In the genomic region with DNA sequence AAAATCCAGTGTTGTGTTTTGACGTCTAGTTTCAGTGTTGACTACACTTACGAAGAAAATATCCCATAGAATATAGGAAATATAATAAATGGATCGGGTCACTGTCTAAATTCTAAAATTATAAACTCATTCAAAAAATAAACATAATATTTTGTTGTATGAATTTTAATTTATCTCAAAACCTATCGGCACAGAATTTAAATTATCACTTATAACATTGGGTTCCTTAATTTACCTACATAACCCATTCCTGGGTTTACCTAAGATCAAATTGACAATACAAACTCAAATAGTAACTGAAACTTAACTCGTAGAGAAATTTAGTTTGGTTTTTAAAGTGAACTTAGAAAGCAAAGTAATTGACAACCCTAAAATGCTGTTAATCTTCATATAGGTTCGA, we compare ENCODE assay signal across 1 fruit fly cellular context.
TF ChIP-seq lines count a peak whose summit lies in the region.

No protein-coding gene starts in this region.

TF ChIP-seq in whole organism, embryonic, 481 proteins besides CTCF, POLR2A, EP300 and RAD21 (continued from another document):
- no peak for TF ChIP-seq ham (GFP tag; IDR thresholded peaks at IDR 0.05; lab: Robert Waterston, UW)
- TF ChIP-seq Tbp (GFP tag; optimal IDR thresholded peaks at IDR 0.05; lab: Kevin White, UChicago): no peak
- TF ChIP-seq p53 (GFP tag; optimal IDR thresholded peaks at IDR 0.05; lab: Kevin White, UChicago): no peak
- no peak for TF ChIP-seq zen2 (GFP tag; IDR thresholded peaks at IDR 0.05; lab: Robert Waterston, UW; ENCODE audit: partially characterized antibody)
- no peak for TF ChIP-seq usp (GFP tag; optimal IDR thresholded peaks at IDR 0.05; lab: Kevin White, UChicago)
- no peak for TF ChIP-seq caup (GFP tag; optimal IDR thresholded peaks at IDR 0.05; lab: Kevin White, UChicago; ENCODE audit: severe bottlenecking)
- peak; percentile 60 for TF ChIP-seq CG8924 (tag; optimal IDR thresholded peaks at IDR 0.05; lab: Kevin White, UChicago)
- peak; percentile 20 for TF ChIP-seq CG9437 (GFP tag; optimal IDR thresholded peaks at IDR 0.05; lab: Kevin White, UChicago)
- TF ChIP-seq sna (GFP tag; IDR thresholded peaks at IDR 0.05; lab: Robert Waterston, UW; ENCODE audit: partially characterized antibody): no peak
- no peak for TF ChIP-seq disco-r (GFP tag; optimal IDR thresholded peaks at IDR 0.05; lab: Kevin White, UChicago)
- no peak for TF ChIP-seq eyg (GFP tag; optimal IDR thresholded peaks at IDR 0.05; lab: Kevin White, UChicago)
- TF ChIP-seq wek (GFP tag; optimal IDR thresholded peaks at IDR 0.05; lab: Kevin White, UChicago): no peak
- TF ChIP-seq Awh (GFP tag; IDR thresholded peaks at IDR 0.05; lab: Robert Waterston, UW): no peak
- peak in 1 of 3 experiments; percentile 55 for TF ChIP-seq lola (GFP tag; optimal IDR thresholded peaks at IDR 0.05; lab: Kevin White, UChicago)
- no peak for TF ChIP-seq CG18619 (GFP tag; optimal IDR thresholded peaks at IDR 0.05; lab: Kevin White, UChicago)
- no peak for TF ChIP-seq Mes4 (GFP tag; optimal IDR thresholded peaks at IDR 0.05; lab: Kevin White, UChicago)
- peak; percentile 87 for TF ChIP-seq CG10267 (tag; optimal IDR thresholded peaks at IDR 0.05; lab: Kevin White, UChicago)
- TF ChIP-seq CG7987 (GFP tag; optimal IDR thresholded peaks at IDR 0.05; lab: Kevin White, UChicago): no peak
- TF ChIP-seq Hsf (GFP tag; optimal IDR thresholded peaks at IDR 0.05; lab: Kevin White, UChicago): peak; percentile 6
- TF ChIP-seq CG11696 (GFP tag; IDR thresholded peaks at IDR 0.05; lab: Robert Waterston, UW): no peak
- no peak for TF ChIP-seq Lpt (GFP tag; optimal IDR thresholded peaks at IDR 0.05; lab: Kevin White, UChicago)
- TF ChIP-seq CG4730 (GFP tag; IDR thresholded peaks at IDR 0.05; lab: Robert Waterston, UW): no peak
- no peak for TF ChIP-seq C15 (GFP tag; IDR thresholded peaks at IDR 0.05; lab: Robert Waterston, UW)
- no peak for TF ChIP-seq pita (GFP tag; optimal IDR thresholded peaks at IDR 0.05; lab: Kevin White, UChicago)
- TF ChIP-seq CG9797 (GFP tag; optimal IDR thresholded peaks at IDR 0.05; lab: Kevin White, UChicago): no peak
- TF ChIP-seq NC2β (GFP tag; optimal IDR thresholded peaks at IDR 0.05; lab: Kevin White, UChicago): no peak
- TF ChIP-seq trh (GFP tag; optimal IDR thresholded peaks at IDR 0.05; lab: Kevin White, UChicago): no peak
- no peak for TF ChIP-seq CG2129 (GFP tag; IDR thresholded peaks at IDR 0.05; lab: Robert Waterston, UW; ENCODE audit: partially characterized antibody)
- TF ChIP-seq CG6683 (GFP tag; optimal IDR thresholded peaks at IDR 0.05; lab: Kevin White, UChicago): no peak
- no peak for TF ChIP-seq CG12744 (GFP tag; optimal IDR thresholded peaks at IDR 0.05; lab: Kevin White, UChicago)
- no peak for TF ChIP-seq bigmax (GFP tag; optimal IDR thresholded peaks at IDR 0.05; lab: Kevin White, UChicago)
- no peak for TF ChIP-seq CG6654 (GFP tag; optimal IDR thresholded peaks at IDR 0.05; lab: Kevin White, UChicago)
- no peak for TF ChIP-seq CG17612 (GFP tag; IDR thresholded peaks at IDR 0.05; lab: Robert Waterston, UW)
- TF ChIP-seq bbx (GFP tag; IDR thresholded peaks at IDR 0.05; lab: Robert Waterston, UW; ENCODE audit: partially characterized antibody): no peak
- no peak for TF ChIP-seq Fer3 (tag; optimal IDR thresholded peaks at IDR 0.05; lab: Kevin White, UChicago)
- no peak for TF ChIP-seq CG2875 (GFP tag; optimal IDR thresholded peaks at IDR 0.05; lab: Kevin White, UChicago)
- peak; percentile 35 for TF ChIP-seq grau (tag; optimal IDR thresholded peaks at IDR 0.05; lab: Kevin White, UChicago)
- TF ChIP-seq Nf-YC (tag; optimal IDR thresholded peaks at IDR 0.05; lab: Kevin White, UChicago): no peak
- no peak for TF ChIP-seq da (GFP tag; optimal IDR thresholded peaks at IDR 0.05; lab: Kevin White, UChicago)
- TF ChIP-seq NfI (GFP tag; optimal IDR thresholded peaks at IDR 0.05; lab: Kevin White, UChicago): no peak
- TF ChIP-seq dmrt11E (tag; optimal IDR thresholded peaks at IDR 0.05; lab: Kevin White, UChicago): peak; percentile 51
- TF ChIP-seq CG1647 (GFP tag; optimal IDR thresholded peaks at IDR 0.05; lab: Kevin White, UChicago): no peak
- peak; percentile 0 for TF ChIP-seq Usf (GFP tag; optimal IDR thresholded peaks at IDR 0.05; lab: Kevin White, UChicago)
- peak; percentile 46 for TF ChIP-seq CG10979 (tag; optimal IDR thresholded peaks at IDR 0.05; lab: Kevin White, UChicago)
- TF ChIP-seq CG14860 (GFP tag; IDR thresholded peaks at IDR 0.05; lab: Robert Waterston, UW; ENCODE audit: partially characterized antibody): no peak
- no peak for TF ChIP-seq Mad (GFP tag; optimal IDR thresholded peaks at IDR 0.05; lab: Kevin White, UChicago)
- no peak for TF ChIP-seq Nf-YB (GFP tag; optimal IDR thresholded peaks at IDR 0.05; lab: Kevin White, UChicago)
- TF ChIP-seq CG3163 (GFP tag; optimal IDR thresholded peaks at IDR 0.05; lab: Kevin White, UChicago): no peak
- no peak for TF ChIP-seq esg (GFP tag; conservative IDR thresholded peaks at IDR 0.05; lab: Robert Waterston, UW)
- no peak for TF ChIP-seq crol (GFP tag; IDR thresholded peaks at IDR 0.05; lab: Robert Waterston, UW)
- TF ChIP-seq CG7556 (GFP tag; optimal IDR thresholded peaks at IDR 0.05; lab: Kevin White, UChicago): peak; percentile 45
- TF ChIP-seq yki (optimal IDR thresholded peaks at IDR 0.05; lab: Kevin White, UChicago): no peak
- TF ChIP-seq CG9215 (GFP tag; IDR thresholded peaks at IDR 0.05; lab: Robert Waterston, UW): no peak
- TF ChIP-seq CG2202 (tag; optimal IDR thresholded peaks at IDR 0.05; lab: Kevin White, UChicago): no peak
- TF ChIP-seq CG32532 (GFP tag; IDR thresholded peaks at IDR 0.05; lab: Robert Waterston, UW): no peak
- TF ChIP-seq klu (GFP tag; IDR thresholded peaks at IDR 0.05; lab: Robert Waterston, UW): no peak
- no peak for TF ChIP-seq CG10654 (GFP tag; optimal IDR thresholded peaks at IDR 0.05; lab: Kevin White, UChicago)
- TF ChIP-seq Ada2b (GFP tag; IDR thresholded peaks at IDR 0.05; lab: Robert Waterston, UW): no peak
- no peak for TF ChIP-seq CG2199 (GFP tag; IDR thresholded peaks at IDR 0.05; lab: Robert Waterston, UW)
